Worm (Caenorhabditis elegans) whole organism, L4 larva: Measurements from ENCODE around the gene nhr-146.

Experiments
- F49E8.2 ChIP-seq: sonication (generic microtip); optimal IDR thresholded peaks from 2 replicates; lab custom pipeline; 2016; ENCODE audit warnings: missing compliant biosample characterization, mild to moderate bottlenecking, missing genetic modification characterization, borderline replicate concordance
- ceh-28 ChIP-seq: fragments of 150-350 bp; optimal IDR thresholded peaks from 2 replicates; lab custom pipeline; 2014; ENCODE audit warnings: missing biosample characterization, missing genetic modification reagents, missing genetic modification characterization
- hlh-11 ChIP-seq: fragments of 200-800 bp; sonication (Bioruptor generic); optimal IDR thresholded peaks from 2 replicates; lab custom pipeline; 2018; ENCODE audit warnings: mild to moderate bottlenecking, missing genetic modification characterization, missing compliant biosample characterization
- jun-1 ChIP-seq: fragments of 150-350 bp; optimal IDR thresholded peaks from 2 replicates; lab custom pipeline; 2014; ENCODE audit warnings: missing biosample characterization, missing genetic modification reagents, missing genetic modification characterization
- lin-15B ChIP-seq: fragments of 150-350 bp; sonication (generic microtip); optimal IDR thresholded peaks from 3 replicates; lab custom pipeline; 2014; ENCODE audit warnings: missing biosample characterization, missing genetic modification characterization

DNA sequence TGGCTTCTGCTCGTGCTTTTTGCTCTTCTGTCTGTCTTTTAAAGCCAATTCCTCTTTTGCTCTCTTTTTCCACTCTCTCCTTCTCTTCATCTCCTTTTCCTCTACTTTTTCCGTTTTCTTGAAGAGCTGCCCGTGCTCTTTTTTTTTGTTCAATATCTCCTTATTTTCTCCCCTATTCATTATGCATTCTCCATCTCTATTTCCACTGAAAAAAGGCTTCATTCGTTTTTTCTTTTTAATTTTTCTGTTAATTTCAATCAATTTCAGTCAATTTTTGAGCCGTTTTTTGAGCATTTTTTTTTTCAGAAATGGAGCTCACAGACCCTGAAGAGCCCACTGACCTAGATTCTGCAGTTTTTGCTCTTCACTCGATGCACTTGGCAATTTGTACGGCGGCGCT lies 45.8 kb downstream of the nhr-146 start, which contains the start of gene Y41D4B.1:
- TF ChIP-seq lin-15B (tag; lab: Kevin White, UChicago): no peak
- TF ChIP-seq ceh-28: no peak
- TF ChIP-seq F49E8.2 (tag; lab: Kevin White, UChicago): no peak
- no peak for TF ChIP-seq hlh-11 (tag; lab: Kevin White, UChicago)
- no peak for TF ChIP-seq jun-1 (tag; lab: Kevin White, UChicago)
